Worm (Caenorhabditis elegans): ENCODE data around the gene acr-14.

The acr-14 gene

ce11 chrII:8128273-8129039, 48.5 kb downstream of the acr-14 start (continued):
- TF ChIP-seq dpl-1 (GFP tag; optimal IDR thresholded peaks at IDR 0.05) (peak; percentile 30), lin-13 (GFP tag; optimal IDR thresholded peaks at IDR 0.05) (peak; percentile 0), nhr-10 (tag; optimal IDR thresholded peaks at IDR 0.05) (no peak), nhr-25 (tag; optimal IDR thresholded peaks at IDR 0.05; ENCODE audit: borderline replicate concordance, insufficient read depth) (no peak), dmd-6 (GFP tag; IDR thresholded peaks at IDR 0.05) (peak; percentile 69), ztf-11 (tag; optimal IDR thresholded peaks at IDR 0.05) (no peak), dmd-8 (GFP tag; IDR thresholded peaks at IDR 0.05) (0 out of 2 replicates have a peak, but pooled peaks have one; percentile 48), lsy-2 (tag; optimal IDR thresholded peaks at IDR 0.05) (peak; percentile 34 to 61), lin-38 (GFP tag; IDR thresholded peaks at IDR 0.05) (peak; percentile 13; the same call in 1 of the 2 replicates), sdz-12 (GFP tag; optimal IDR thresholded peaks at IDR 0.05) (no peak), pqm-1 (tag; optimal IDR thresholded peaks at IDR 0.05) (no peak), T20F7.1 (GFP tag; optimal IDR thresholded peaks at IDR 0.05) (peak; percentile 47), unc-39 (tag; optimal IDR thresholded peaks at IDR 0.05) (no peak), lin-1 (GFP tag; IDR thresholded peaks at IDR 0.05) (0 out of 2 replicates have a peak, but pooled peaks have one; percentile 33), F44E2.7 (GFP tag; IDR thresholded peaks at IDR 0.05) (no peak), hlh-11 (tag; optimal IDR thresholded peaks at IDR 0.05) (peak; percentile 72), fkh-10 (GFP tag; optimal IDR thresholded peaks at IDR 0.05) (no peak), set-16 (GFP tag; IDR thresholded peaks at IDR 0.05) (peak; percentile 98), gei-8 (GFP tag; optimal IDR thresholded peaks at IDR 0.05) (no peak), nhr-41 (GFP tag; IDR thresholded peaks at IDR 0.05) (no peak), zip-2 (tag; optimal IDR thresholded peaks at IDR 0.05) (peak; percentile 94), dve-1 (tag; optimal IDR thresholded peaks at IDR 0.05; ENCODE audit: insufficient read depth) (peak; percentile 65), daf-19 (GFP tag; conservative IDR thresholded peaks at IDR 0.05) (no peak), ZK546.5 (tag; optimal IDR thresholded peaks at IDR 0.05) (no peak), madf-5 (GFP tag; IDR thresholded peaks at IDR 0.05) (no peak)

- no peak for TF ChIP-seq php-3 (GFP tag; IDR thresholded peaks at IDR 0.05)
- TF ChIP-seq dmd-8 (GFP tag; IDR thresholded peaks at IDR 0.05): no peak
- TF ChIP-seq ceh-82 (tag; optimal IDR thresholded peaks at IDR 0.05): no peak
- TF ChIP-seq nhr-11 (tag; optimal IDR thresholded peaks at IDR 0.05): no peak
- TF ChIP-seq spr-1 (tag; optimal IDR thresholded peaks at IDR 0.05): no peak
These were observed 49.2 kb downstream of the acr-14 start for ce11 chrII:8127794-8128193.

DNA sequence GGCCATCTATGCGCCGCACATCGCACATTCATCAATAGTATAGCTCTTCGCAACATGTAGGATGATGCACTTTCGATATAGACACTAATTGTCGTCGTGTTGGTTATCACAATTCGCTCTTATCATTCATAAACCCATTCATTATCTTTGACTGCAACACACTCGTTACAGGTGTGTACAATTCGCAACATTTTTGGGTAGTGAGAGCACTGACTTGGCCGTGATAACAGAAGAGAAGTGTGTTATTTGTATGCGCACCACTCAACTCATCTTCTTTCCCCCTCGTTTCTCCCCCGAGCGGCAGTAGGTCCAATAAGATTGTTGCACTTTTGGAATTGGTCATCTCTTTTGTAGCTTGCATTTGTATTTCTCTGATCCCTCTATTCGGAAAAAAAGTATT, 49.7 kb downstream of the acr-14 start:
- TF ChIP-seq mep-1 (tag; optimal IDR thresholded peaks at IDR 0.05): peak; percentile 29
- TF ChIP-seq sdz-12 (GFP tag; optimal IDR thresholded peaks at IDR 0.05): no peak
- TF ChIP-seq lin-15B (tag; optimal IDR thresholded peaks at IDR 0.05): no peak
- no peak for TF ChIP-seq ceh-28 (tag; optimal IDR thresholded peaks at IDR 0.05)
- TF ChIP-seq zag-1 (tag; optimal IDR thresholded peaks at IDR 0.05): no peak
- TF ChIP-seq nhr-42 (GFP tag; IDR thresholded peaks at IDR 0.05): no peak
- TF ChIP-seq egl-43 (GFP tag; IDR thresholded peaks at IDR 0.05): no peak
- peak in 1 of 2 experiments; percentile 30 for TF ChIP-seq lsy-2 (tag; optimal IDR thresholded peaks at IDR 0.05)
- no peak for TF ChIP-seq daf-16 (GFP tag; optimal IDR thresholded peaks at IDR 0.05)
- peak; percentile 84 for TF ChIP-seq daf-16 (tag; optimal IDR thresholded peaks at IDR 0.05)
- TF ChIP-seq pqm-1 (tag; optimal IDR thresholded peaks at IDR 0.05): peak; percentile 97
- peak; percentile 57 for TF ChIP-seq nhr-77 (tag; optimal IDR thresholded peaks at IDR 0.05)
- no peak for TF ChIP-seq unc-62 (GFP tag; optimal IDR thresholded peaks at IDR 0.05 in 1 of 2)
- TF ChIP-seq unc-62 (tag; optimal IDR thresholded peaks at IDR 0.05): no peak
- TF ChIP-seq nhr-25 (tag; optimal IDR thresholded peaks at IDR 0.05; ENCODE audit: borderline replicate concordance, insufficient read depth): no peak
- peak; percentile 5 for TF ChIP-seq nhr-102 (tag; optimal IDR thresholded peaks at IDR 0.05)
- no peak for TF ChIP-seq ceh-44 (GFP tag; IDR thresholded peaks at IDR 0.05)
- peak; percentile 22 for TF ChIP-seq duxl-1 (tag; optimal IDR thresholded peaks at IDR 0.05; ENCODE audit: poor library complexity)
- TF ChIP-seq nhr-10 (tag; optimal IDR thresholded peaks at IDR 0.05): peak; percentile 4
- no peak for TF ChIP-seq nhr-237 (tag; optimal IDR thresholded peaks at IDR 0.05)
- peak; percentile 77 for TF ChIP-seq hlh-11 (tag; optimal IDR thresholded peaks at IDR 0.05)
- peak; percentile 72 for TF ChIP-seq dmd-6 (GFP tag; IDR thresholded peaks at IDR 0.05)
- peak; percentile 73 for TF ChIP-seq mxl-3 (GFP tag; optimal IDR thresholded peaks at IDR 0.05)
- TF ChIP-seq Y105C5A.15 (GFP tag; IDR thresholded peaks at IDR 0.05): no peak
- TF ChIP-seq hlh-30 (tag; optimal IDR thresholded peaks at IDR 0.05; ENCODE audit: insufficient read depth): peak; percentile 3
- peak; percentile 23; the same call in 1 of the 2 replicates for TF ChIP-seq php-3 (GFP tag; IDR thresholded peaks at IDR 0.05)
- TF ChIP-seq dve-1 (tag; optimal IDR thresholded peaks at IDR 0.05; ENCODE audit: insufficient read depth): peak; percentile 50

Data from whole organism, L4 larva.